Fruit fly (Drosophila melanogaster) whole organism, embryonic: ENCODE results near the gene CG7627.

Experiments used
- Ada2b ChIP-seq: fragments of 200-800 bp; sonication (Bioruptor generic); IDR thresholded peaks from 2 replicates; pipeline ENCODE4 v1.3.6; 2022; ENCODE audit warnings: missing biosample characterization, missing genetic modification characterization
- B-H1 ChIP-seq: fragments of 200-800 bp; sonication (Bioruptor generic); IDR thresholded peaks from 3 replicates; pipeline ENCODE4 v1.3.6; 2022; ENCODE audit warnings: missing biosample characterization, missing genetic modification characterization
- B-H2 ChIP-seq: fragments of 200-800 bp; sonication (Bioruptor generic); optimal IDR thresholded peaks from 2 replicates; lab custom pipeline; 2018; ENCODE audit warnings: missing biosample characterization, mild to moderate bottlenecking, missing genetic modification characterization
- CG10209 ChIP-seq: fragments of 200-800 bp; sonication (Bioruptor generic); optimal IDR thresholded peaks from 3 replicates; lab custom pipeline; 2017; ENCODE audit warnings: missing biosample characterization, mild to moderate bottlenecking, missing genetic modification characterization, missing genetic modification reagents
- CG10565 ChIP-seq: fragments of 200-800 bp; sonication (Bioruptor generic); optimal IDR thresholded peaks from 3 replicates; lab custom pipeline; 2016; ENCODE audit warnings: missing biosample characterization, mild to moderate bottlenecking, missing genetic modification characterization
- CG11504 ChIP-seq: fragments of 200-800 bp; sonication (Bioruptor generic); optimal IDR thresholded peaks from 3 replicates; lab custom pipeline; 2019; ENCODE audit warnings: missing biosample characterization, mild to moderate bottlenecking, missing genetic modification characterization, moderate library complexity
- CG12744 ChIP-seq: fragments of 200-800 bp; sonication (Bioruptor generic); optimal IDR thresholded peaks from 2 replicates; lab custom pipeline; 2016; ENCODE audit warnings: missing biosample characterization, missing genetic modification characterization
- CG15601 ChIP-seq: fragments of 200-800 bp; sonication (Bioruptor generic); optimal IDR thresholded peaks from 3 replicates; lab custom pipeline; 2019; ENCODE audit warnings: missing biosample characterization, mild to moderate bottlenecking, missing genetic modification characterization, moderate library complexity
- CG17186 ChIP-seq: fragments of 200-800 bp; sonication (Bioruptor generic); optimal IDR thresholded peaks from 3 replicates; lab custom pipeline; 2017; ENCODE audit warnings: missing biosample characterization, missing genetic modification reagents, missing genetic modification characterization
- CG17359 ChIP-seq: fragments of 200-800 bp; sonication (Bioruptor generic); optimal IDR thresholded peaks from 3 replicates; lab custom pipeline; 2018; ENCODE audit warnings: missing biosample characterization, mild to moderate bottlenecking, missing genetic modification characterization, moderate library complexity
- CG17912 ChIP-seq: fragments of 200-800 bp; sonication (Bioruptor generic); optimal IDR thresholded peaks from 2 replicates; lab custom pipeline; 2018; ENCODE audit warnings: missing biosample characterization, mild to moderate bottlenecking, missing genetic modification characterization
- CG3065 ChIP-seq: fragments of 200-800 bp; sonication (Bioruptor generic); optimal IDR thresholded peaks from 2 replicates; lab custom pipeline; 2016; ENCODE audit warnings: missing biosample characterization, missing genetic modification characterization
- CG32772 ChIP-seq: fragments of 200-800 bp; sonication (Bioruptor generic); IDR thresholded peaks from 2 replicates; pipeline ENCODE4 v1.3.6; 2022; ENCODE audit warnings: missing biosample characterization, missing genetic modification characterization
- CG4854 ChIP-seq: fragments of 200-800 bp; sonication (Bioruptor generic); optimal IDR thresholded peaks from 2 replicates; lab custom pipeline; 2016; ENCODE audit warnings: missing biosample characterization, missing genetic modification characterization, inconsistent platforms
- CG6813 ChIP-seq: fragments of 200-800 bp; sonication (Bioruptor generic); optimal IDR thresholded peaks from 2 replicates; lab custom pipeline; 2017; ENCODE audit warnings: missing biosample characterization, missing genetic modification characterization, mild to moderate bottlenecking, moderate library complexity, missing genetic modification reagents
- CG7745 ChIP-seq: fragments of 200-800 bp; sonication (Bioruptor generic); optimal IDR thresholded peaks from 2 replicates; lab custom pipeline; 2018; ENCODE audit warnings: missing biosample characterization, mild to moderate bottlenecking, missing genetic modification characterization, moderate library complexity
- CG9437 ChIP-seq: fragments of 200-800 bp; sonication (Bioruptor generic); optimal IDR thresholded peaks from 2 replicates; lab custom pipeline; 2018; ENCODE audit warnings: missing biosample characterization, mild to moderate bottlenecking, missing genetic modification characterization
- CG9727 ChIP-seq: fragments of 200-800 bp; sonication (Bioruptor generic); optimal IDR thresholded peaks from 3 replicates; lab custom pipeline; 2017; ENCODE audit warnings: missing biosample characterization, mild to moderate bottlenecking, missing genetic modification characterization
- CTCF ChIP-seq: fragments of 200-800 bp; sonication (Bioruptor generic); optimal IDR thresholded peaks from 2 replicates; lab custom pipeline; 2017; ENCODE audit warnings: missing biosample characterization, mild to moderate bottlenecking, missing genetic modification characterization, moderate library complexity
- Dfd ChIP-seq, 2 experiments: fragments of >200 bp; optimal IDR thresholded peaks; 2 replicates each; lab custom pipeline; 2017; ENCODE audit warnings: missing biosample characterization in 2 of 2, missing genetic modification characterization in 2 of 2
- Dip3 ChIP-seq: fragments of 200-800 bp; sonication (Bioruptor generic); optimal IDR thresholded peaks from 3 replicates; lab custom pipeline; 2016; ENCODE audit warnings: missing biosample characterization, missing genetic modification characterization
- Dp ChIP-seq: fragments of 200-800 bp; sonication (Bioruptor generic); optimal IDR thresholded peaks from 2 replicates; lab custom pipeline; 2018; ENCODE audit warnings: missing biosample characterization, mild to moderate bottlenecking, missing genetic modification characterization, moderate library complexity
- E2f2 ChIP-seq: fragments of 200-800 bp; sonication (Bioruptor generic); IDR thresholded peaks from 2 replicates; pipeline ENCODE4 v1.3.6; 2022; ENCODE audit warnings: missing biosample characterization, missing genetic modification characterization
- Ets65A ChIP-seq: fragments of 200-800 bp; sonication (Bioruptor generic); peaks from one replicate; lab custom pipeline; 2016; ENCODE audit warnings: missing biosample characterization, missing genetic modification characterization
- Mad ChIP-seq: fragments of 200-800 bp; sonication (Bioruptor generic); optimal IDR thresholded peaks from 2 replicates; lab custom pipeline; 2016; ENCODE audit warnings: missing biosample characterization, missing genetic modification characterization
- Myb ChIP-seq: fragments of 200-800 bp; sonication (Bioruptor generic); optimal IDR thresholded peaks from 2 replicates; lab custom pipeline; 2016; ENCODE audit warnings: missing biosample characterization, missing genetic modification characterization
- NC2β ChIP-seq: fragments of 200-800 bp; sonication (Bioruptor generic); optimal IDR thresholded peaks from 2 replicates; lab custom pipeline; 2016; ENCODE audit warnings: missing biosample characterization, missing genetic modification characterization
- Neu2 ChIP-seq: fragments of 200-800 bp; sonication (Bioruptor generic); optimal IDR thresholded peaks from 3 replicates; lab custom pipeline; 2016; ENCODE audit warnings: missing biosample characterization, missing genetic modification characterization, borderline replicate concordance
- Side ChIP-seq: fragments of 200-800 bp; sonication (Bioruptor generic); optimal IDR thresholded peaks from 2 replicates; lab custom pipeline; 2016; ENCODE audit warnings: missing biosample characterization, missing genetic modification characterization
- amos ChIP-seq: fragments of 200-800 bp; sonication (Bioruptor generic); IDR thresholded peaks from 2 replicates; pipeline ENCODE4 v1.3.6; 2022; ENCODE audit warnings: missing biosample characterization, missing genetic modification characterization; ENCODE audit not compliant: partially characterized antibody
- bowl ChIP-seq: fragments of 200-800 bp; sonication (Bioruptor generic); IDR thresholded peaks from 2 replicates; pipeline ENCODE4 v1.3.6; 2022; ENCODE audit warnings: missing biosample characterization, missing genetic modification characterization
- dati ChIP-seq: fragments of 200-800 bp; sonication (Bioruptor generic); IDR thresholded peaks from 2 replicates; pipeline ENCODE4 v1.3.6; 2022; ENCODE audit warnings: missing biosample characterization, missing genetic modification characterization
- dimm ChIP-seq: fragments of 200-800 bp; sonication (Bioruptor generic); IDR thresholded peaks from 2 replicates; pipeline ENCODE4 v1.3.6; 2022; ENCODE audit warnings: missing biosample characterization, missing genetic modification characterization
- dmrt99B ChIP-seq: fragments of 200-800 bp; sonication (Bioruptor generic); optimal IDR thresholded peaks from 2 replicates; lab custom pipeline; 2018; ENCODE audit warnings: missing biosample characterization, mild to moderate bottlenecking, missing genetic modification characterization, moderate library complexity
- eyg ChIP-seq: fragments of 200-800 bp; sonication (Bioruptor generic); optimal IDR thresholded peaks from 3 replicates; lab custom pipeline; 2016; ENCODE audit warnings: missing biosample characterization, missing genetic modification characterization
- fu2 ChIP-seq: fragments of 200-800 bp; sonication (Bioruptor generic); optimal IDR thresholded peaks from 2 replicates; lab custom pipeline; 2016; ENCODE audit warnings: missing biosample characterization, missing genetic modification characterization
- gcm ChIP-seq: fragments of 200-800 bp; sonication (Bioruptor generic); optimal IDR thresholded peaks from 2 replicates; lab custom pipeline; 2019; ENCODE audit warnings: missing biosample characterization, mild to moderate bottlenecking, missing genetic modification characterization, moderate library complexity
- ind ChIP-seq: fragments of 200-800 bp; sonication (Bioruptor generic); optimal IDR thresholded peaks from 3 replicates; lab custom pipeline; 2016; ENCODE audit warnings: missing biosample characterization, missing genetic modification characterization
- jigr1 ChIP-seq: fragments of 200-800 bp; sonication (Bioruptor generic); IDR thresholded peaks from 3 replicates; pipeline ENCODE4 v1.3.6; 2022; ENCODE audit warnings: missing biosample characterization, missing genetic modification characterization
- klu ChIP-seq: fragments of 200-800 bp; sonication (Bioruptor generic); IDR thresholded peaks from 2 replicates; pipeline ENCODE4 v1.3.6; 2022; ENCODE audit warnings: missing biosample characterization, missing genetic modification characterization
- kni ChIP-seq: fragments of 200-800 bp; sonication (Bioruptor generic); optimal IDR thresholded peaks from 3 replicates; lab custom pipeline; 2017; ENCODE audit warnings: mild to moderate bottlenecking, missing biosample characterization, missing genetic modification reagents, missing genetic modification characterization
- lov ChIP-seq, 2 experiments: fragments of 200-800 bp in 1 of 2; fragments of >200 bp in 1 of 2; sonication (Bioruptor generic) in 1 of 2; IDR thresholded peaks in 1 of 2; optimal IDR thresholded peaks in 1 of 2; 2 replicates in 1 of 2; 3 replicates in 1 of 2; pipeline versions ENCODE4 v1.3.6 to Lab custom; 2017 to 2022; ENCODE audit warnings: missing biosample characterization in 1 of 2, missing genetic modification characterization in 1 of 2
- mirr ChIP-seq: fragments of 200-800 bp; sonication (Bioruptor generic); optimal IDR thresholded peaks from 3 replicates; lab custom pipeline; 2018; ENCODE audit warnings: missing biosample characterization, mild to moderate bottlenecking, missing genetic modification characterization
- nau ChIP-seq: fragments of 200-800 bp; sonication (Bioruptor generic); optimal IDR thresholded peaks from 3 replicates; lab custom pipeline; 2017; ENCODE audit warnings: missing biosample characterization, mild to moderate bottlenecking, missing genetic modification characterization, missing genetic modification reagents
- nmo ChIP-seq: fragments of 200-800 bp; sonication (Bioruptor generic); optimal IDR thresholded peaks from 2 replicates; lab custom pipeline; 2018; ENCODE audit warnings: missing biosample characterization, mild to moderate bottlenecking, missing genetic modification characterization, moderate library complexity
- oc ChIP-seq: fragments of 200-800 bp; sonication (Bioruptor generic); optimal IDR thresholded peaks from 2 replicates; lab custom pipeline; 2018; ENCODE audit warnings: missing biosample characterization, mild to moderate bottlenecking, missing genetic modification characterization, moderate library complexity
- pzg ChIP-seq: fragments of 200-800 bp; sonication (Bioruptor generic); optimal IDR thresholded peaks from 3 replicates; lab custom pipeline; 2018; ENCODE audit warnings: missing biosample characterization, mild to moderate bottlenecking, missing genetic modification characterization, moderate library complexity
- sens-2 ChIP-seq: fragments of 200-800 bp; sonication (Bioruptor generic); IDR thresholded peaks from 2 replicates; pipeline ENCODE4 v1.3.6; 2022; ENCODE audit warnings: missing biosample characterization, missing genetic modification characterization
- stc ChIP-seq: fragments of 200-800 bp; sonication (Bioruptor generic); IDR thresholded peaks from 2 replicates; pipeline ENCODE4 v1.3.6; 2022; ENCODE audit warnings: missing biosample characterization, missing genetic modification characterization
- tx ChIP-seq: fragments of 200-800 bp; sonication (Bioruptor generic); optimal IDR thresholded peaks from 2 replicates; lab custom pipeline; 2016; ENCODE audit warnings: missing biosample characterization, missing genetic modification characterization
- zf30C ChIP-seq: fragments of 200-800 bp; sonication (Bioruptor generic); optimal IDR thresholded peaks from 3 replicates; lab custom pipeline; 2018; ENCODE audit warnings: missing biosample characterization, mild to moderate bottlenecking, missing genetic modification characterization

CG7627 gene

dm6 chr2L:8384108-8384601 lies 21.9 kb upstream of the CG7627 start, which contains the start of the genes Dad1 and CG13384 (continued):
- TF ChIP-seq lov (optimal IDR thresholded peaks at IDR 0.05; lab: Kevin White, UChicago) (no peak), lov (GFP tag; IDR thresholded peaks at IDR 0.05; lab: Robert Waterston, UW) (no peak), B-H1 (GFP tag; lab: Robert Waterston, UW) (peak; percentile 85), Ets65A (GFP tag; lab: Kevin White, UChicago) (peak; percentile 93), CG12744 (GFP tag; lab: Kevin White, UChicago) (peak; percentile 77), dati (GFP tag; lab: Robert Waterston, UW) (no peak), CG32772 (GFP tag; lab: Robert Waterston, UW) (peak; percentile 93), oc (peak; percentile 91), Dp (peak; percentile 30), CG10209 (GFP tag; lab: Kevin White, UChicago) (peak; percentile 92), sens-2 (GFP tag; lab: Robert Waterston, UW) (no peak), Myb (GFP tag; lab: Kevin White, UChicago) (peak; percentile 28), NC2β (GFP tag; lab: Kevin White, UChicago) (peak; percentile 28), gcm (GFP tag; lab: Kevin White, UChicago) (peak; percentile 93), bowl (GFP tag; lab: Robert Waterston, UW) (peak; percentile 48; the same call in 1 of the 2 replicates), CG3065 (peak; percentile 57), CG9437 (peak; percentile 87), CG15601 (tag; lab: Kevin White, UChicago) (peak; percentile 91), dimm (GFP tag; lab: Robert Waterston, UW) (peak; percentile 58), CG4854 (GFP tag; lab: Kevin White, UChicago) (peak; percentile 75), CG7745 (tag; lab: Kevin White, UChicago) (no peak), pzg (peak; percentile 34), tx (GFP tag; lab: Kevin White, UChicago) (peak; percentile 45), Side (no peak), nau (GFP tag; lab: Kevin White, UChicago) (no peak), ind (GFP tag; lab: Kevin White, UChicago) (peak; percentile 92), Dip3 (GFP tag; lab: Kevin White, UChicago) (peak; percentile 67), zf30C (GFP tag; lab: Kevin White, UChicago) (peak; percentile 6), CG17359 (tag; lab: Kevin White, UChicago) (peak; percentile 92), Mad (GFP tag; lab: Kevin White, UChicago) (peak; percentile 67), CG17912 (GFP tag; lab: Kevin White, UChicago) (peak; percentile 31), CTCF (GFP tag; lab: Kevin White, UChicago) (no peak), E2f2 (GFP tag; lab: Robert Waterston, UW) (peak; percentile 71), amos (GFP tag; lab: Robert Waterston, UW) (peak; percentile 45; the same call in 1 of the 2 replicates), klu (GFP tag; lab: Robert Waterston, UW) (peak; percentile 89), CG17186 (GFP tag; lab: Kevin White, UChicago) (peak; percentile 59), jigr1 (peak; percentile 73; the same call in 2 of the 3 replicates), Dfd (GFP tag; optimal IDR thresholded peaks at IDR 0.05; lab: Kevin White, UChicago) (no peak), eyg (GFP tag; lab: Kevin White, UChicago) (no peak), CG9727 (peak; percentile 93), nmo (GFP tag; lab: Kevin White, UChicago) (peak; percentile 96), kni (peak; percentile 59), Ada2b (GFP tag; lab: Robert Waterston, UW) (peak; percentile 83), mirr (GFP tag; lab: Kevin White, UChicago) (peak; percentile 52), CG6813 (peak; percentile 84), B-H2 (peak; percentile 96), dmrt99B (tag; lab: Kevin White, UChicago) (peak; percentile 94), Neu2 (no peak), CG11504 (tag; lab: Kevin White, UChicago) (peak; percentile 89), fu2 (GFP tag; lab: Kevin White, UChicago) (peak; percentile 18), stc (GFP tag; lab: Robert Waterston, UW) (peak; percentile 89), CG10565 (GFP tag; lab: Kevin White, UChicago) (peak; percentile 38)
